Fruit fly (Drosophila melanogaster) whole organism, embryonic: ENCODE measurements around the gene Cyp4d20.

Source experiments
- B-H2 ChIP-seq: fragments of 200-800 bp; sonication (Bioruptor generic); optimal IDR thresholded peaks from 2 replicates; lab custom pipeline; 2018; ENCODE audit warnings: missing biosample characterization, mild to moderate bottlenecking, missing genetic modification characterization
- Ssrp ChIP-seq: fragments of 200-800 bp; sonication (Bioruptor generic); optimal IDR thresholded peaks from 2 replicates; lab custom pipeline; 2018; ENCODE audit warnings: missing biosample characterization, mild to moderate bottlenecking, missing genetic modification characterization, moderate library complexity
- sc ChIP-seq, 3 experiments: fragments of >200 bp in 2 of 3; fragments of 200-800 bp in 1 of 3; sonication (Bioruptor generic) in 1 of 3; optimal IDR thresholded peaks; 2 replicates in 2 of 3; 3 replicates in 1 of 3; lab custom pipeline; 2017; ENCODE audit warnings: mild to moderate bottlenecking in 1 of 3, missing biosample characterization in 1 of 3, missing genetic modification characterization in 1 of 3, missing genetic modification reagents in 1 of 3

DNA sequence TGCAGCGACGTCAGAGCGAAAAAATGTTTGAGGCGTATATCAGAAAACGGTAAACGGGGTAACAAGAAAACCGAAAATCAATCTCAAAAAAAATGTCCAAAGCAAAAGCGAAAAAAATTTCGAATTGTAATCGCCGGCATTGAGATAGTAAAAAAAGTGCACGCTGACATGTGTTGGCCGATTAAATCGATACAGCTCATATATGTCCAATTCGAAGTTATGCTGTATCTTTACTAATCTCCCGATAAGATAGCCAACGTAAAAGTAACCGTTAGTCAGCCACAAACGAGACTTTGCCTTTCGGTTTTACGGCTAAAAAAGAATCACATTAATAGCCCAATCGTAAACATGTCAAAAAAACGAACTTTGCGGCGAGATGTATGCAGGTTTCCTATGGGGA is 21.4 kb downstream of the Cyp4d20 start:
- TF ChIP-seq sc (optimal IDR thresholded peaks at IDR 0.05; lab: Kevin White, UChicago) (no peak), sc (GFP tag; optimal IDR thresholded peaks at IDR 0.05; lab: Kevin White, UChicago) (no peak), Ssrp (no peak), B-H2 (no peak)
